Worm (Caenorhabditis elegans): ENCODE results near the gene Y38E10A.34.

ce11 chrII:12640370-12640769, 9.4 kb downstream of the Y38E10A.34 start, which contains the start of gene nhr-235:
- TF ChIP-seq nhr-12 (tag; optimal IDR thresholded peaks at IDR 0.05), result no peak
- no peak for TF ChIP-seq pha-4 (tag; optimal IDR thresholded peaks at IDR 0.05)
